Worm (Caenorhabditis elegans) whole organism, young adult: ENCODE measurements around the gene T15B7.8.

Experiments
- F52B5.7 ChIP-seq: sonication (generic microtip); optimal IDR thresholded peaks from 2 replicates; lab custom pipeline; 2016; ENCODE audit warnings: mild to moderate bottlenecking, missing genetic modification characterization, missing compliant biosample characterization
- Y67H2A.10 ChIP-seq: fragments of 200-800 bp; sonication (Bioruptor generic); conservative IDR thresholded peaks from 2 replicates; pipeline ENCODE4 v1.3.6; 2022; ENCODE audit warnings: missing genetic modification reagents, missing genetic modification characterization, missing compliant biosample characterization
- ceh-91 ChIP-seq: fragments of 200-800 bp; sonication (Bioruptor generic); IDR thresholded peaks from 2 replicates; pipeline ENCODE4 v1.3.6; 2022; ENCODE audit warnings: missing genetic modification reagents, missing genetic modification characterization, missing compliant biosample characterization
- hlh-26 ChIP-seq: fragments of 200-800 bp; sonication (Bioruptor generic); conservative IDR thresholded peaks from 2 replicates; pipeline ENCODE4 v1.3.6; 2022; ENCODE audit warnings: missing genetic modification reagents, missing genetic modification characterization, missing compliant biosample characterization
- hmg-1.2 ChIP-seq: fragments of 200-800 bp; sonication (Bioruptor generic); IDR thresholded peaks from 2 replicates; pipeline ENCODE4 v1.3.6; 2022; ENCODE audit warnings: missing genetic modification reagents, missing genetic modification characterization, missing compliant biosample characterization
- madf-3 ChIP-seq: fragments of 200-800 bp; sonication (Bioruptor generic); IDR thresholded peaks from 2 replicates; pipeline ENCODE4 v1.3.6; 2022; ENCODE audit warnings: missing genetic modification reagents, missing genetic modification characterization, missing compliant biosample characterization
- pha-4 ChIP-seq: fragments of 150-350 bp; sonication (generic microtip); optimal IDR thresholded peaks from 2 replicates; lab custom pipeline; 2014; ENCODE audit warnings: missing biosample characterization, missing genetic modification reagents, missing genetic modification characterization
- snpc-1.3 ChIP-seq: sonication (generic microtip); optimal IDR thresholded peaks from 2 replicates; lab custom pipeline; 2017; ENCODE audit warnings: missing genetic modification characterization, mild to moderate bottlenecking, missing compliant biosample characterization, antibody characterized with exemption, moderate library complexity, missing genotype, missing genetic modification reagents; ENCODE audit not compliant: insufficient read depth

DNA sequence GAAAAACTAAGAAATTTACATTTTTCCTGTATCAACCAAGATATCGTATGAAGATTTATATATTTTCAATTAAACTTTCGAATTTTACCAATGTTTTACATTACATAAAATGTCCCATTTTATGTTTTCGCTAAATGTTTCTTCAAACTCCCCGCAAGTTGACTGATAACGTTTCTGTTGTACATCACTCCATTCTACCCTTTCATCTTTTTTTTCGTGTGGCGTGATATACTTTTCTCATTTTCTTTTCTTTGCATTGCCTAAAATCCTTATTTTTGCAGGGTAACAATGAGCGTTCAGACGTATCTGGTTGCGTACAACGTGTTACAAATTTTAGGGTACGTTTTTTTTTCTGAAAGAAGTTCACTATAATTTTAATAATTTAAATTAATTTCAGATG is 17.4 kb downstream of the T15B7.8 start, which contains the start of gene hpo-8:
- no peak for TF ChIP-seq madf-3
- TF ChIP-seq F52B5.7, result no peak
- no peak for TF ChIP-seq pha-4 (tag; lab: Kevin White, UChicago)
- no peak for TF ChIP-seq ceh-91 (GFP tag; lab: Robert Waterston, UW)
- no peak for TF ChIP-seq snpc-1.3
- no peak for TF ChIP-seq hmg-1.2 (GFP tag; lab: Robert Waterston, UW)
- no peak for TF ChIP-seq hlh-26 (GFP tag; lab: Robert Waterston, UW)
- TF ChIP-seq Y67H2A.10 (GFP tag; lab: Robert Waterston, UW), result no peak
